Worm (Caenorhabditis elegans) whole organism, L1 larva: ENCODE results near the gene srg-65.

ENCODE experiments used
- ama-1 ChIP-seq: fragments of 150-350 bp; optimal IDR thresholded peaks from 2 replicates; lab custom pipeline; 2014
- blmp-1 ChIP-seq: fragments of 150-350 bp; optimal IDR thresholded peaks from 2 replicates; lab custom pipeline; 2014; ENCODE audit warnings: missing biosample characterization, missing genetic modification characterization
- ceh-63 ChIP-seq: fragments of 200-800 bp; sonication (Bioruptor generic); optimal IDR thresholded peaks from 2 replicates; lab custom pipeline; 2018; ENCODE audit warnings: mild to moderate bottlenecking, missing genetic modification characterization, missing compliant biosample characterization
- ceh-82 ChIP-seq, 3 experiments: fragments of 150-350 bp in 1 of 3; sonication (generic microtip) in 2 of 3; optimal IDR thresholded peaks; 2 replicates each; lab custom pipeline; 2014 to 2017; ENCODE audit warnings: missing biosample characterization in 3 of 3, missing genetic modification characterization in 3 of 3
- dsc-1 ChIP-seq: sonication (generic microtip); optimal IDR thresholded peaks from 2 replicates; lab custom pipeline; 2016; ENCODE audit warnings: mild to moderate bottlenecking, missing genetic modification characterization, missing compliant biosample characterization
- efl-1 ChIP-seq, 4 experiments: fragments of 150-350 bp; optimal IDR thresholded peaks in 3 of 4; peaks in 1 of 4; 1 replicate in 1 of 4; 2 replicates in 3 of 4; lab custom pipeline; 2014; ENCODE audit warnings: missing biosample characterization in 2 of 4, missing genetic modification characterization in 2 of 4, missing genetic modification reagents in 2 of 4
- elt-2 ChIP-seq: sonication (generic microtip); optimal IDR thresholded peaks from 2 replicates; lab custom pipeline; 2016; ENCODE audit warnings: missing genetic modification characterization, mild to moderate bottlenecking, inconsistent platforms, missing compliant biosample characterization, missing genetic modification reagents
- fkh-10 ChIP-seq: sonication (generic microtip); optimal IDR thresholded peaks from 2 replicates; lab custom pipeline; 2017; ENCODE audit warnings: missing biosample characterization, missing genetic modification reagents, missing genetic modification characterization
- grh-1 ChIP-seq: fragments of 200-800 bp; sonication (Bioruptor generic); IDR thresholded peaks from 2 replicates; pipeline ENCODE4 v1.3.6; 2022; ENCODE audit warnings: missing genetic modification reagents, missing genetic modification characterization, missing compliant biosample characterization
- hlh-4 ChIP-seq: sonication (generic microtip); optimal IDR thresholded peaks from 2 replicates; lab custom pipeline; 2016; ENCODE audit warnings: mild to moderate bottlenecking, missing genetic modification characterization, missing compliant biosample characterization
- isw-1 ChIP-seq: fragments of 200-800 bp; sonication (Bioruptor generic); IDR thresholded peaks from 2 replicates; pipeline ENCODE4 v1.3.6; 2022; ENCODE audit warnings: missing genetic modification characterization, missing compliant biosample characterization
- jun-1 ChIP-seq: fragments of 150-350 bp; optimal IDR thresholded peaks from 2 replicates; lab custom pipeline; 2014; ENCODE audit warnings: missing biosample characterization, missing genetic modification reagents, missing genetic modification characterization
- lin-14 ChIP-seq: fragments of 200-800 bp; sonication (Bioruptor generic); optimal IDR thresholded peaks from 2 replicates; lab custom pipeline; 2018; ENCODE audit warnings: mild to moderate bottlenecking, missing genetic modification characterization, moderate library complexity, missing compliant biosample characterization
- lin-15B ChIP-seq: fragments of 150-350 bp; sonication (generic microtip); optimal IDR thresholded peaks from 3 replicates; lab custom pipeline; 2014; ENCODE audit warnings: missing biosample characterization, missing genetic modification characterization
- lin-35 ChIP-seq, 2 experiments: fragments of 150-350 bp; optimal IDR thresholded peaks; 2 replicates each; lab custom pipeline; 2014; ENCODE audit warnings: missing biosample characterization in 2 of 2, missing genetic modification characterization in 2 of 2, missing genetic modification reagents in 2 of 2
- lsy-2 ChIP-seq, 2 experiments: fragments of 150-350 bp; optimal IDR thresholded peaks; 2 replicates each; lab custom pipeline; 2014; ENCODE audit warnings: missing biosample characterization in 2 of 2, missing genetic modification characterization in 2 of 2
- mef-2 ChIP-seq: fragments of 150-350 bp; optimal IDR thresholded peaks from 2 replicates; lab custom pipeline; 2014; ENCODE audit warnings: missing biosample characterization, missing genetic modification characterization
- nhr-12 ChIP-seq: sonication (generic microtip); optimal IDR thresholded peaks from 2 replicates; lab custom pipeline; 2017; ENCODE audit warnings: missing biosample characterization, missing genetic modification characterization
- nhr-20 ChIP-seq: sonication (generic microtip); optimal IDR thresholded peaks from 2 replicates; lab custom pipeline; 2016; ENCODE audit warnings: mild to moderate bottlenecking, missing genetic modification characterization, missing compliant biosample characterization
- nhr-237 ChIP-seq: fragments of 150-350 bp; optimal IDR thresholded peaks from 2 replicates; lab custom pipeline; 2014; ENCODE audit warnings: missing biosample characterization, missing genetic modification characterization
- nhr-71 ChIP-seq: sonication (generic microtip); optimal IDR thresholded peaks from 2 replicates; lab custom pipeline; 2016; ENCODE audit warnings: mild to moderate bottlenecking, missing genetic modification characterization, moderate library complexity, missing compliant biosample characterization
- nhr-85 ChIP-seq: sonication (generic microtip); peaks from one replicate; lab custom pipeline; 2016; ENCODE audit warnings: missing genetic modification characterization, inconsistent platforms, missing compliant biosample characterization
- pag-3 ChIP-seq: sonication (generic microtip); optimal IDR thresholded peaks from 2 replicates; lab custom pipeline; 2017; ENCODE audit warnings: missing genetic modification characterization, mild to moderate bottlenecking, missing compliant biosample characterization, antibody characterized with exemption, borderline replicate concordance; ENCODE audit not compliant: insufficient read depth
- pqm-1 ChIP-seq: sonication (generic microtip); optimal IDR thresholded peaks from 3 replicates; lab custom pipeline; 2017; ENCODE audit warnings: missing biosample characterization, missing genetic modification characterization
- rnt-1 ChIP-seq: sonication (generic microtip); optimal IDR thresholded peaks from 2 replicates; lab custom pipeline; 2016; ENCODE audit warnings: mild to moderate bottlenecking, missing genetic modification characterization, moderate library complexity, missing compliant biosample characterization
- snu-23 ChIP-seq: sonication (generic microtip); optimal IDR thresholded peaks from 2 replicates; lab custom pipeline; 2016; ENCODE audit warnings: missing genetic modification characterization, missing compliant biosample characterization
- sox-4 ChIP-seq: sonication (generic microtip); optimal IDR thresholded peaks from 2 replicates; lab custom pipeline; 2016; ENCODE audit warnings: missing genetic modification characterization, missing compliant biosample characterization
- sup-37 ChIP-seq: fragments of 200-800 bp; sonication (Bioruptor generic); optimal IDR thresholded peaks from 2 replicates; lab custom pipeline; 2018; ENCODE audit warnings: mild to moderate bottlenecking, missing genetic modification characterization, missing compliant biosample characterization
- tlp-1 ChIP-seq: fragments of 150-350 bp; optimal IDR thresholded peaks from 2 replicates; lab custom pipeline; 2014; ENCODE audit warnings: missing biosample characterization, missing genetic modification characterization
- unc-86 ChIP-seq: sonication (generic microtip); optimal IDR thresholded peaks from 2 replicates; lab custom pipeline; 2016; ENCODE audit warnings: missing genetic modification characterization, missing compliant biosample characterization
- xbp-1 ChIP-seq: sonication (generic microtip); optimal IDR thresholded peaks from 2 replicates; lab custom pipeline; 2016; ENCODE audit warnings: missing genetic modification characterization, missing compliant biosample characterization
- ztf-4 ChIP-seq: fragments of 150-350 bp; optimal IDR thresholded peaks from 2 replicates; lab custom pipeline; 2014; ENCODE audit warnings: missing biosample characterization, missing genetic modification characterization

srg-65 gene

DNA sequence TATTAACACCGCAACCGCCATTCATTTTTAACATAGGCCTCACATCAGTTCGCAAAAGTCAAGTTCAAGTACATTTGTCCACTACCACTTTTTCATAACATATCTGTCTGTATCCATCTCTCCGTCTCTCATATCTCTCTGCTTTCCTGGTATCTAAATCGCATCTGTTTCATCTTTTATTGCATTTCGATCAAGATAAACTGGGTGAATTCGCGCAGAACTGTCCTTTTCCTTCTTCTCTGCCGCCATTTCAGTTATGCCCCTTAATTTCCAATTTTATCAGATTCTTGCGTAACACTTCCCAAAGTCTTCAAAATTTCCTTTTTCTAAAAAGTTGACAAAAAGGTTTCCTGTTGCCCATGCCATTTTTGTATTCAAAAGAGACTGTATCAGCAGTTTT lies 38.5 kb upstream of the srg-65 start:
- peak in 1 of 2 experiments; percentile 8 for TF ChIP-seq lsy-2 (tag; optimal IDR thresholded peaks at IDR 0.05; lab: Kevin White, UChicago)
- TF ChIP-seq lin-14 (GFP tag; lab: Kevin White, UChicago) = peak; percentile 76
- no peak for TF ChIP-seq efl-1 (optimal IDR thresholded peaks at IDR 0.05; lab: Kevin White, UChicago)
- TF ChIP-seq efl-1 (GFP tag; optimal IDR thresholded peaks at IDR 0.05 in 1 of 2; lab: Kevin White, UChicago) = peak in 1 of 2 experiments; percentile 43
- peak; percentile 14 for TF ChIP-seq snu-23 (GFP tag; lab: Kevin White, UChicago)
- TF ChIP-seq sup-37 (GFP tag; lab: Kevin White, UChicago) = no peak
- TF ChIP-seq blmp-1 = peak; percentile 83
- TF ChIP-seq xbp-1 = no peak
- TF ChIP-seq jun-1 = no peak
- peak; percentile 93 for TF ChIP-seq nhr-85 (tag; lab: Kevin White, UChicago)
- no peak for TF ChIP-seq ama-1 (lab: Kevin White, UChicago)
- peak; percentile 13 for TF ChIP-seq rnt-1
- no peak for TF ChIP-seq ceh-82 (tag; optimal IDR thresholded peaks at IDR 0.05; lab: Kevin White, UChicago)
- no peak for TF ChIP-seq pqm-1 (tag; lab: Kevin White, UChicago)
- no peak for TF ChIP-seq ceh-63 (GFP tag; lab: Kevin White, UChicago)
- no peak for TF ChIP-seq tlp-1 (tag; lab: Kevin White, UChicago)

DNA sequence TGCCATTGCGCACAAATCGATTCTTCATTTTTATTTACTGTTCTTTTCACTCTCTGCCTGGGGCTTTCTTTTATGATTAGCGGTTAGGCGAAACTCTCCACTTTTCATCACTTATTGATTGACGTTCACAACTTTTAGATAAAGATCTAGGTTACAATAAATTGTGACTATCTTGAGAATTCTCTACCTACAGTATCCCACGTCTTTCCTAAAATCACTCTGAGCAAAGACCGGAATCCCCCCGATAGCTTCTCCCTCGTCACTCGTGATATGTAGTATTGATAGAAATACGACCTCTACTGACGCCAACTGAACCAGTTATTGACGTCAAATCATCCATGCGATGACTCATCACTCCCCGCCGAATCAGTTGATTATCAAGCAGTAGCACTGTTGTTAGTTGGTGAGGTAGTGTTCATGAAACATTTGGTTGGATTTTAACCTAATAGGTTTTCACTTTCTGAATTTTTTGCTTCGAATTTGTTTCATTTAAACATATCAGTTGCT lies 37.0 kb upstream of the srg-65 start, which contains the start of gene hir-1:
Gene hir-1 (plus strand): TSS at position 405 of the 507 bp plus-strand sequence.
- TF ChIP-seq ceh-82 (tag; optimal IDR thresholded peaks at IDR 0.05; lab: Kevin White, UChicago) (no peak), nhr-20 (tag; lab: Kevin White, UChicago) (peak; percentile 14), snu-23 (GFP tag; lab: Kevin White, UChicago) (no peak), lin-15B (tag; lab: Kevin White, UChicago) (no peak), nhr-12 (tag; lab: Kevin White, UChicago) (no peak), nhr-85 (tag; lab: Kevin White, UChicago) (peak; percentile 66), ztf-4 (tag; lab: Kevin White, UChicago) (no peak), blmp-1 (peak; percentile 60), elt-2 (no peak), mef-2 (tag; lab: Kevin White, UChicago) (no peak), efl-1 (optimal IDR thresholded peaks at IDR 0.05; lab: Kevin White, UChicago) (no peak), efl-1 (GFP tag; optimal IDR thresholded peaks at IDR 0.05 in 1 of 2; lab: Kevin White, UChicago) (peak in 1 of 2 experiments; percentile 90), fkh-10 (GFP tag; lab: Kevin White, UChicago) (no peak), grh-1 (0 out of 2 replicates have a peak, but pooled peaks have one; percentile 8), nhr-237 (no peak)
- TF ChIP-seq, all 84 proteins: peak for 5

DNA sequence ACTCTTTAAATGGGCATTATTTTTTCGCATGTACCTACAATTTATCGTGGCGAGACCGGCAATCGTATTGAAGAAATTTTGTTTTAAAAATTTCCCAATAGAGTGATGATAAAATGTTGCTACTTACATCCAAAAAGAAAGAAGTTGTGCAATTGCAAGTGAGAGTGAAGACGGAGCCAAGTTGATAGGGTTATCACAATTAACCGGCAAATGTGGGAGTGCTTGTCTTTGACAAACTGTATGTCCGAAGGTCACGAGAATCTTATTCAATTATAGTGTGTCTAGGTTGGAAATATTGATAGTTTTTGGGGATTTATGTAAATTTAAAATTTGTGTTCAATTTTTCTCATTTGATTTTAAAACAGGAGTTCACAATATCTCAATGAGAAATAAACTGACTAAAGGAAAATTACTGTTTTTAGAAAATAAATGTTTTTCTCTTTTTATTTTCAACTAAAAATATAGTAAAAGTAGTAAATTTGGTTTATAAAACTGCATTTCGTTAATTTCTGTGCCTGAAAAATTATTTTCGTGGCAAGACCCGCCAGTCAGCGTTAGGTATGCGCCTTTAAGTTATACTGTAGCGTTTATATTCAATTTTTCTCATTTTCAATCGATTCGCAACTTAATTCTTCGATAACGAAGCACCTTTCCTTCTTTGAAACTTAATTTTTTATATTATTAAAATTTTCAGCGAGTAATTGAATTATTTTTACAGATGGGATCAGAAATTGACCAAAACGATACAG lies 29.0 kb upstream of the srg-65 start, which contains the start of the genes hpo-15 and mms-19:
Gene hpo-15 (minus strand): TSS at position 201 of the 749 bp plus-strand sequence.
Gene mms-19 (plus strand): TSS at position 719 of the 749 bp plus-strand sequence.
- TF ChIP-seq unc-86 (tag; lab: Kevin White, UChicago) = no peak
- TF ChIP-seq lin-35 (GFP tag; optimal IDR thresholded peaks at IDR 0.05; lab: Kevin White, UChicago) = peak in 1 of 2 experiments; percentile 1
- no peak for TF ChIP-seq nhr-71 (tag; lab: Kevin White, UChicago)
- no peak for TF ChIP-seq nhr-85 (tag; lab: Kevin White, UChicago)
- no peak for TF ChIP-seq efl-1 (optimal IDR thresholded peaks at IDR 0.05; lab: Kevin White, UChicago)
- TF ChIP-seq efl-1 (GFP tag; optimal IDR thresholded peaks at IDR 0.05 in 1 of 2; lab: Kevin White, UChicago) = peak in 1 of 2 experiments; percentile 49
- peak; percentile 46 for TF ChIP-seq elt-2

DNA sequence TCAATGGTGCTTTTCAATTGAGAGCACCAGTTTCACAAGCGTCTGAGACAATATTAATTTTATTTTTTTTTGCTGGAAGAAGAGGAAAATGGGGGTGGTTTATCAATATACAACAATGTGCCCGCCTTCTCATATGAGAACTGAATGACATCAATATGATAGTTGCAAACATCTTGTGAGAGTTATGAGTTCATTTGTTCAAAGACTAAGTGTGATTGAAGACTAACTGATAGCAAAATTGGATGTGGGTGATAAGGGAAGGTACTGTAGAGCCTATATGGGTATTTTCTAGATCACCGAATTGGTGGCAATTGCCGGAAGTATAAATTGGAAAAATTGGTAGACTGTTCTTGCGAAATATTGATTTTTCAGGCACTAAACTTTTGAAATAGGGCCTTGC lies 27.8 kb upstream of the srg-65 start:
- TF ChIP-seq nhr-20 (tag; lab: Kevin White, UChicago) (no peak), pqm-1 (tag; lab: Kevin White, UChicago) (peak; percentile 75), lin-35 (GFP tag; optimal IDR thresholded peaks at IDR 0.05; lab: Kevin White, UChicago) (peak in 1 of 2 experiments; percentile 0), dsc-1 (no peak), elt-2 (peak; percentile 80), jun-1 (no peak)
- TF ChIP-seq, all 84 proteins: peak for 3

DNA sequence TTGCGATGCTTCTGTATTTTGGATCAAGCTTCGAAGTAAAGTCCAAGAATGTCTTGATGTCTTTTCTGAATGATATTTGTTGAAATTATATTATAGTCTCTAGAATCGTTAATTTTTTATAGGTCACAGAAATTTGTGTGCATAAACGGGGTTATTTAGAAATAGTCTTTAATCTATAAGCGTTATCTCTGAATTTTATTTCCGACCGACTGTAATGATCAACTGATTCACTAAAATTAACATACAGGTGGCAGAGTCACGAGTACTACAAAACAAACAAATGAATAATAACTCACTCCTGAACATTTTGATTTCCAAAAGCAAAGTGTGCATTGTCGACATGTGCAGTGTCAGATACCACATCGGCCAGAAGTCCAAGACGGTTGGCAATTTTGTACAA lies 27.0 kb upstream of the srg-65 start:
- no peak for TF ChIP-seq sup-37 (GFP tag; lab: Kevin White, UChicago)
- peak; percentile 67 for TF ChIP-seq elt-2
- peak in 1 of 2 experiments; percentile 27 for TF ChIP-seq lin-35 (GFP tag; optimal IDR thresholded peaks at IDR 0.05; lab: Kevin White, UChicago)
- no peak for TF ChIP-seq sox-4 (tag; lab: Kevin White, UChicago)
- no peak for TF ChIP-seq pag-3 (tag; lab: Kevin White, UChicago)
- TF ChIP-seq hlh-4 (tag; lab: Kevin White, UChicago) = no peak
- TF ChIP-seq isw-1 (GFP tag; lab: Robert Waterston, UW) = no peak
